Fruit fly (Drosophila melanogaster): Measurements from ENCODE around the gene CG7567.

The CG7567 gene

DNA sequence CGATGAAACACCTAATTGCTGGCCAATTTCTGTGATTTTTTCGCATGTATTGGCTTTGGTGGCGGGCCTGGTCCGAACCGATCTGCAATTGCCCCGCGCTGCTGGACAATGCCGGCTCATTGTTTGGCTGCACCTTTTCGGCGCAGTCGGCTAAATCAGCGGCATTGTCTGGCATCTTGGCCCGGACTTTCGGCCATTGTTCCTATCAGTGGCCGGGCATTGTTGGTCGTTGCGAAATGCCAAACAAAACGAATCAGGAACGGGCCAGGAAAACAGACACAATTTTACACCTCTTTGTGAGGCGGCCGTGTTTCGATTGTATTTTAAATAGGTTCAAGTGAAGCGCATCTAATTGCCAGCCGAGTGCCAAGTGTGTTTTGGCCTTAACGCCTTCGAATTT is 42.7 kb downstream of the CG7567 start:
- TF ChIP-seq Hr78 (GFP tag; optimal IDR thresholded peaks at IDR 0.05) (no peak), HLH106 (tag; optimal IDR thresholded peaks at IDR 0.05) (no peak), ey (GFP tag; optimal IDR thresholded peaks at IDR 0.05) (no peak), dsf (GFP tag; optimal IDR thresholded peaks at IDR 0.05; ENCODE audit: borderline replicate concordance) (no peak), Jra (GFP tag; optimal IDR thresholded peaks at IDR 0.05) (no peak), sv (GFP tag; optimal IDR thresholded peaks at IDR 0.05) (no peak), h (GFP tag; optimal IDR thresholded peaks at IDR 0.05) (no peak), dl (GFP tag; optimal IDR thresholded peaks at IDR 0.05; ENCODE audit: insufficient read depth in 1 of 2, partially characterized antibody in 2 of 2) (no peak), GATAd (GFP tag; optimal IDR thresholded peaks at IDR 0.05) (no peak), brk (GFP tag; optimal IDR thresholded peaks at IDR 0.05) (no peak), dmrt93B (GFP tag; optimal IDR thresholded peaks at IDR 0.05) (no peak), Rel (GFP tag; optimal IDR thresholded peaks at IDR 0.05) (no peak), Rel (tag; optimal IDR thresholded peaks at IDR 0.05) (no peak), Abd-B (GFP tag; optimal IDR thresholded peaks at IDR 0.05) (no peak), Myc (optimal IDR thresholded peaks at IDR 0.05) (no peak), OdsH (GFP tag; optimal IDR thresholded peaks at IDR 0.05) (no peak), N (GFP tag; optimal IDR thresholded peaks at IDR 0.05) (no peak), Hr83 (GFP tag; optimal IDR thresholded peaks at IDR 0.05; ENCODE audit: poor library complexity, severe bottlenecking) (no peak), tai (GFP tag; optimal IDR thresholded peaks at IDR 0.05) (no peak)

dm6 chr3R:29540948-29541741 is 46.8 kb downstream of the CG7567 start:
- TF ChIP-seq CG32264 (GFP tag; optimal IDR thresholded peaks at IDR 0.05) (no peak), Vsx2 (GFP tag; optimal IDR thresholded peaks at IDR 0.05; ENCODE audit: partially characterized antibody) (no peak), sv (GFP tag; optimal IDR thresholded peaks at IDR 0.05) (no peak), foxo (GFP tag; optimal IDR thresholded peaks at IDR 0.05) (no peak), CG9705 (GFP tag; optimal IDR thresholded peaks at IDR 0.05) (no peak), Abd-B (GFP tag; optimal IDR thresholded peaks at IDR 0.05) (no peak), sage (GFP tag; optimal IDR thresholded peaks at IDR 0.05) (no peak), Hnf4 (GFP tag; optimal IDR thresholded peaks at IDR 0.05) (no peak), tai (GFP tag; optimal IDR thresholded peaks at IDR 0.05) (no peak), fru (GFP tag; optimal IDR thresholded peaks at IDR 0.05) (no peak), GATAd (GFP tag; optimal IDR thresholded peaks at IDR 0.05) (no peak), lola (GFP tag; optimal IDR thresholded peaks at IDR 0.05) (no peak), Dfd (GFP tag; optimal IDR thresholded peaks at IDR 0.05) (no peak), Rel (GFP tag; optimal IDR thresholded peaks at IDR 0.05) (no peak), Rel (tag; optimal IDR thresholded peaks at IDR 0.05) (no peak)

DNA sequence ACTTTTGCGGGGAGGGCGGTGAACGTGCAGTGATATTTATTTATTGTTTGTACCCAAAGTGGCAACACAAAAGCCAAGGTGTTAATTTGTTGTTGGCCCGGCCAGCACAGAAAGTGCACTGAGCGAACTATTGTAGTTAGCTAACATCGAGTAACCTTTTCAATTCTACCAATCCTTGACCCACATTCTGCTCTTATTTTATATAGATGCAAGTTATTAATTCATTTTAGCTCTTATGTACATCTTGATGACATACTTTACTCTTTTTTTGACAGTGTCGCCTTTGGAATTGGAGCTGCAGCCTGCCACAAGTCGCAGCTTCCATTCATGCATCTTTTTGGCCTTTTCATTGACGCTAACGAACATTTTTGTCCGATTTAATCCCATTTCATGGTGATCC is 49.5 kb downstream of the CG7567 start:
- no peak for TF ChIP-seq Rel (GFP tag; optimal IDR thresholded peaks at IDR 0.05)
- no peak for TF ChIP-seq Rel (tag; optimal IDR thresholded peaks at IDR 0.05)
- TF ChIP-seq CG32264 (GFP tag; optimal IDR thresholded peaks at IDR 0.05) = peak; percentile 21
- TF ChIP-seq CG9705 (GFP tag; optimal IDR thresholded peaks at IDR 0.05) = no peak
- TF ChIP-seq Hnf4 (GFP tag; optimal IDR thresholded peaks at IDR 0.05) = no peak
- TF ChIP-seq N (GFP tag; optimal IDR thresholded peaks at IDR 0.05) = no peak
- no peak for TF ChIP-seq Hr78 (GFP tag; optimal IDR thresholded peaks at IDR 0.05)
- peak; percentile 82 for TF ChIP-seq h (GFP tag; optimal IDR thresholded peaks at IDR 0.05)
- TF ChIP-seq tai (GFP tag; optimal IDR thresholded peaks at IDR 0.05) = no peak
- no peak for TF ChIP-seq CrebA (GFP tag; optimal IDR thresholded peaks at IDR 0.05; ENCODE audit: borderline replicate concordance)
- peak; percentile 71 for TF ChIP-seq ey (GFP tag; optimal IDR thresholded peaks at IDR 0.05)
- TF ChIP-seq Mio (GFP tag; optimal IDR thresholded peaks at IDR 0.05) = no peak
- TF ChIP-seq GATAd (GFP tag; optimal IDR thresholded peaks at IDR 0.05) = no peak
- TF ChIP-seq woc (GFP tag; optimal IDR thresholded peaks at IDR 0.05) = peak; percentile 54
- TF ChIP-seq HLH106 (tag; optimal IDR thresholded peaks at IDR 0.05) = peak; percentile 68
- TF ChIP-seq dl (GFP tag; optimal IDR thresholded peaks at IDR 0.05; ENCODE audit: insufficient read depth in 1 of 2, partially characterized antibody in 2 of 2) = no peak
- TF ChIP-seq Dfd (GFP tag; optimal IDR thresholded peaks at IDR 0.05) = no peak
- TF ChIP-seq Dif (GFP tag; optimal IDR thresholded peaks at IDR 0.05; ENCODE audit: partially characterized antibody) = no peak
- peak; percentile 53 for TF ChIP-seq psq (GFP tag; optimal IDR thresholded peaks at IDR 0.05)
- no peak for TF ChIP-seq pan (optimal IDR thresholded peaks at IDR 0.05)
- TF ChIP-seq lola (GFP tag; optimal IDR thresholded peaks at IDR 0.05) = no peak
- no peak for TF ChIP-seq Abd-B (GFP tag; optimal IDR thresholded peaks at IDR 0.05)
- peak; percentile 57 for TF ChIP-seq Sp1 (GFP tag; optimal IDR thresholded peaks at IDR 0.05)
- peak; percentile 33 for TF ChIP-seq dmrt93B (GFP tag; optimal IDR thresholded peaks at IDR 0.05)
- TF ChIP-seq br (GFP tag; optimal IDR thresholded peaks at IDR 0.05) = peak; percentile 60
- no peak for TF ChIP-seq Jra (GFP tag; optimal IDR thresholded peaks at IDR 0.05)
- TF ChIP-seq Hr83 (GFP tag; optimal IDR thresholded peaks at IDR 0.05; ENCODE audit: poor library complexity, severe bottlenecking) = no peak
- no peak for TF ChIP-seq brk (GFP tag; optimal IDR thresholded peaks at IDR 0.05)
- TF ChIP-seq jim (GFP tag; optimal IDR thresholded peaks at IDR 0.05) = no peak
- peak in 1 of 2 experiments; percentile 69 for TF ChIP-seq foxo (GFP tag; optimal IDR thresholded peaks at IDR 0.05)
- TF ChIP-seq OdsH (GFP tag; optimal IDR thresholded peaks at IDR 0.05) = peak; percentile 62
- TF ChIP-seq rgr (GFP tag; optimal IDR thresholded peaks at IDR 0.05) = peak; percentile 60
- TF ChIP-seq sv (GFP tag; optimal IDR thresholded peaks at IDR 0.05) = no peak
- no peak for TF ChIP-seq dsf (GFP tag; optimal IDR thresholded peaks at IDR 0.05; ENCODE audit: borderline replicate concordance)
- no peak for TF ChIP-seq Myc (optimal IDR thresholded peaks at IDR 0.05)
- TF ChIP-seq usp (GFP tag; optimal IDR thresholded peaks at IDR 0.05) = no peak
- peak; percentile 50 for TF ChIP-seq sage (GFP tag; optimal IDR thresholded peaks at IDR 0.05)
- TF ChIP-seq Vsx2 (GFP tag; optimal IDR thresholded peaks at IDR 0.05; ENCODE audit: partially characterized antibody) = no peak
- TF ChIP-seq fru (GFP tag; optimal IDR thresholded peaks at IDR 0.05) = peak; percentile 63
